Worm (Caenorhabditis elegans): Measurements from ENCODE around the gene srh-76.

srh-76 gene

DNA sequence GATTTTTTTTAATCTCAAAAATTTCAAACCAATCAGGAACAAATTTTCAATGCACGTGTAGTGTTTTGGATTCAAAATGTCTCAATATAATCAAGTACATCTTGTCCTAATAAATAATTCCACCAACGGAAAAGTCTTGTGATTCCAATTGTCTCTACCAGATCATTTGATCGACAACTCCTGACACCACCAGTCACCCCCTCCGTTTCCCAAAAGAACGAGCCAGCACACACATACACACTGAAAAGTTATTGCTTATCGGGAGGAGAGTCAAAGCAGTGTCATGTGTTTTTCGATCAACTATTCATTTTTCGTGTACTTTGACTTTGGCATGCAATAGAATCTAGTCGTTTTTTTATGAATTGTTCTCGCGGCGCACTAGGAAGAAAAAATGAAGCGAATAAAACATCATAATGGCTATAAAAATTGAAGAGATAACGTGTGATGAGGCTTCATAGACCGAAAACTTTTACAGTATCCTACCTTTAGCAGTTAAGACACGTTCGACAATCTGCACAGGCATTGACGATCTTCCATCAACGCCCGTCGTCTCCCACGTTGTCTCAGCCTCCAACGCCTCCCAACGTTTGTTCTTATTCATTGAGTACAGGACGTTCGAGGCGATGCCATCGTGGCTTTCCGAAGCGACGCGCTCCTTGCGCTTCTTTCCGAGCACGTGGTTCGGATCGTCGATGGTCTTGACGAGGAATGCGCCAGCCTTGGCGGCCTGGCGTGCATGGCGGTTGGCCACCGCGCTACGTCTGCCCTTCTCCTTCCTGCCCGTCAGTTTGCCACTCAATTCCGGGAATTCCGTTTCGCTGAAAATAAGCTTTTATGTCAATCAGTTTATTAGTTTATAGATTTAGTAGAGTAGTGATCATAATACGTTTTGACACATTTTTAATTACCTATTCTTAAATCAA, 10.0 kb downstream of the srh-76 start:
- TF ChIP-seq dox-1 (GFP tag; IDR thresholded peaks at IDR 0.05) (peak; percentile 51; the same call in 1 of the 2 replicates), repo-1 (tag; optimal IDR thresholded peaks at IDR 0.05) (peak; percentile 6), ceh-100 (GFP tag; IDR thresholded peaks at IDR 0.05) (no peak), egl-44 (GFP tag; IDR thresholded peaks at IDR 0.05) (peak; percentile 60; the same call in 1 of the 2 replicates), K11D2.4 (GFP tag; IDR thresholded peaks at IDR 0.05) (peak; percentile 56), F37B4.10 (GFP tag; IDR thresholded peaks at IDR 0.05) (0 out of 2 replicates have a peak, but pooled peaks have one; percentile 88), ceh-58 (GFP tag; IDR thresholded peaks at IDR 0.05) (0 out of 2 replicates have a peak, but pooled peaks have one; percentile 5), nhr-90 (tag; optimal IDR thresholded peaks at IDR 0.05) (no peak), nfyb-1 (GFP tag; IDR thresholded peaks at IDR 0.05) (no peak), Y79H2A.3 (GFP tag; conservative IDR thresholded peaks at IDR 0.05) (peak; percentile 38; the same call in 1 of the 2 replicates), tbp1 (GFP tag; optimal IDR thresholded peaks at IDR 0.05) (peak; percentile 12), lin-54 (GFP tag; optimal IDR thresholded peaks at IDR 0.05) (peak; percentile 17), let-526 (GFP tag; IDR thresholded peaks at IDR 0.05) (no peak), madf-3 (GFP tag; IDR thresholded peaks at IDR 0.05) (peak; percentile 71; the same call in 1 of the 2 replicates), ztf-28 (GFP tag; IDR thresholded peaks at IDR 0.05) (0 out of 2 replicates have a peak, but pooled peaks have one; percentile 77), C17E4.6 (GFP tag; IDR thresholded peaks at IDR 0.05) (0 out of 2 replicates have a peak, but pooled peaks have one; percentile 21), egrh-3 (GFP tag; IDR thresholded peaks at IDR 0.05) (peak; percentile 78; the same call in 1 of the 2 replicates), F23B12.7 (tag; optimal IDR thresholded peaks at IDR 0.05; ENCODE audit: insufficient read depth) (peak; percentile 31), fkh-3 (tag; optimal IDR thresholded peaks at IDR 0.05) (peak; percentile 40), lsy-27 (tag; optimal IDR thresholded peaks at IDR 0.05; ENCODE audit: borderline replicate concordance, insufficient read depth) (no peak), mcd-1 (GFP tag; IDR thresholded peaks at IDR 0.05) (peak; percentile 17; the same call in 1 of the 2 replicates), ztf-18 (tag; optimal IDR thresholded peaks at IDR 0.05) (peak; percentile 21), zfh-2 (GFP tag; conservative IDR thresholded peaks at IDR 0.05) (peak; percentile 95), Y53G8AR.9 (GFP tag; conservative IDR thresholded peaks at IDR 0.05) (peak; percentile 67; the same call in 1 of the 2 replicates), lin-35 (GFP tag; optimal IDR thresholded peaks at IDR 0.05) (peak in 1 of 3 experiments; percentile 4), madf-10 (tag; optimal IDR thresholded peaks at IDR 0.05) (peak; percentile 40), let-607 (tag; optimal IDR thresholded peaks at IDR 0.05) (no peak), sptf-2 (GFP tag; optimal IDR thresholded peaks at IDR 0.05) (no peak), madf-8 (GFP tag; conservative IDR thresholded peaks at IDR 0.05) (0 out of 2 replicates have a peak, but pooled peaks have one; percentile 14), nhr-80 (tag; optimal IDR thresholded peaks at IDR 0.05) (peak; percentile 78), ets-4 (GFP tag; optimal IDR thresholded peaks at IDR 0.05) (no peak), B0336.3 (GFP tag; IDR thresholded peaks at IDR 0.05) (no peak; the same call in 1 of the 2 replicates), nhr-120 (GFP tag; IDR thresholded peaks at IDR 0.05) (0 out of 2 replicates have a peak, but pooled peaks have one; percentile 21), chd-7 (tag; optimal IDR thresholded peaks at IDR 0.05) (peak; percentile 44), pha-4 (tag; optimal IDR thresholded peaks at IDR 0.05) (peak; percentile 85), Y95B8A.8 (GFP tag; IDR thresholded peaks at IDR 0.05) (peak; percentile 81; the same call in 1 of the 2 replicates), D2030.7 (GFP tag; IDR thresholded peaks at IDR 0.05) (no peak), cebp-1 (GFP tag; IDR thresholded peaks at IDR 0.05) (peak; percentile 76), cebp-1 (tag; optimal IDR thresholded peaks at IDR 0.05) (peak; percentile 59), cebp-2 (GFP tag; IDR thresholded peaks at IDR 0.05) (0 out of 2 replicates have a peak, but pooled peaks have one; percentile 30), hrde-1 (tag; optimal IDR thresholded peaks at IDR 0.05; ENCODE audit: borderline replicate concordance) (no peak), lag-1 (GFP tag; IDR thresholded peaks at IDR 0.05) (0 out of 2 replicates have a peak, but pooled peaks have one; percentile 31), attf-5 (GFP tag; optimal IDR thresholded peaks at IDR 0.05) (peak; percentile 19), lir-1 (GFP tag; conservative IDR thresholded peaks at IDR 0.05) (peak; percentile 32; the same call in 1 of the 2 replicates)
